Worm (Caenorhabditis elegans): Measurements from ENCODE around the gene osm-11.

DNA sequence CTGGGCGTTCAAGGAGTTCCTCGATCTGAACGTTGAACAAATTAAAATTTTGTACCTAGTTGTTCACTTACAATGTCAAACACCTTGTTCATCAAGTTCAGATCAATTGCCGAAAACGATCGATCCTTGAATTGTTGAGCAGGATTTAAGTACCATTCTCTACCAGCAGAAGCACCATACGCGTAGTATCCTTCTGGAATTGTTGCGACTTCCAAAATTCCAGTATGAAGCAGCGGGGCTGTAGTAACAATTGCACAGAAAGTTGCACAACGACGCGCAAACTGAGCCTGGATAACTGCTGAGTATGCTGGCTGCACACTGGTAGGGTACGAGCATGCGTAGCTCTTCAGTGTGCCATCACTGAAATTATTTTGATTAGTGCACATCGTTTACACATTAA is 47.1 kb upstream of the osm-11 start:
- no peak for TF ChIP-seq tbx-9 (tag; optimal IDR thresholded peaks at IDR 0.05; ENCODE audit: borderline replicate concordance)
- no peak for TF ChIP-seq repo-1 (tag; optimal IDR thresholded peaks at IDR 0.05)
